Fruit fly (Drosophila melanogaster) whole organism, pupa: Measurements from ENCODE around the gene Dus4.

Experiments used
- CG10348 ChIP-seq: fragments of 200-800 bp; sonication (Bioruptor generic); IDR thresholded peaks from 2 replicates; pipeline ENCODE4 v1.3.6; 2022; ENCODE audit warnings: missing biosample characterization, missing genetic modification characterization
- CG12605 ChIP-seq: fragments of 200-800 bp; sonication (Bioruptor generic); IDR thresholded peaks from 2 replicates; pipeline ENCODE4 v1.3.6; 2022; ENCODE audit warnings: missing biosample characterization, missing genetic modification characterization
- CG13204 ChIP-seq: fragments of 200-800 bp; sonication (Bioruptor generic); optimal IDR thresholded peaks from 2 replicates; lab custom pipeline; 2018; ENCODE audit warnings: missing biosample characterization, mild to moderate bottlenecking, missing genetic modification characterization, moderate library complexity
- CG14655 ChIP-seq: fragments of 200-800 bp; sonication (Bioruptor generic); optimal IDR thresholded peaks from 3 replicates; lab custom pipeline; 2017; ENCODE audit warnings: mild to moderate bottlenecking, missing biosample characterization, missing genetic modification reagents, missing genetic modification characterization
- CG32121 ChIP-seq: fragments of 200-800 bp; sonication (Bioruptor generic); IDR thresholded peaks from 2 replicates; pipeline ENCODE4 v1.3.6; 2022; ENCODE audit warnings: missing biosample characterization, missing genetic modification characterization
- CG34367 ChIP-seq: fragments of 200-800 bp; sonication (Bioruptor generic); optimal IDR thresholded peaks from 2 replicates; lab custom pipeline; 2018; ENCODE audit warnings: missing biosample characterization, mild to moderate bottlenecking, missing genetic modification characterization
- CG4496 ChIP-seq: fragments of 200-800 bp; sonication (Bioruptor generic); IDR thresholded peaks from 3 replicates; pipeline ENCODE4 v1.3.6; 2022; ENCODE audit warnings: missing biosample characterization, missing genetic modification characterization
- CG8301 ChIP-seq: fragments of 200-800 bp; sonication (Bioruptor generic); optimal IDR thresholded peaks from 2 replicates; lab custom pipeline; 2018; ENCODE audit warnings: missing biosample characterization, mild to moderate bottlenecking, missing genetic modification characterization
- CG9948 ChIP-seq: fragments of 200-800 bp; sonication (Bioruptor generic); optimal IDR thresholded peaks from 2 replicates; lab custom pipeline; 2018; ENCODE audit warnings: missing biosample characterization, mild to moderate bottlenecking, missing genetic modification characterization, moderate library complexity
- EcR ChIP-seq: fragments of 200-800 bp; sonication (Bioruptor generic); optimal IDR thresholded peaks from 3 replicates; lab custom pipeline; 2019; ENCODE audit warnings: missing biosample characterization, missing genetic modification characterization, mild to moderate bottlenecking, moderate library complexity, missing genetic modification reagents
- Ets98B ChIP-seq: fragments of 200-800 bp; sonication (Bioruptor generic); IDR thresholded peaks from 2 replicates; pipeline ENCODE4 v1.3.6; 2022; ENCODE audit warnings: missing biosample characterization, missing genetic modification characterization
- Pif1A ChIP-seq: fragments of 200-800 bp; sonication (Bioruptor generic); optimal IDR thresholded peaks from 3 replicates; lab custom pipeline; 2016; ENCODE audit warnings: missing biosample characterization, missing genetic modification characterization
- Snoo ChIP-seq: fragments of 200-800 bp; sonication (Bioruptor generic); optimal IDR thresholded peaks from 3 replicates; lab custom pipeline; 2017; ENCODE audit warnings: missing biosample characterization, mild to moderate bottlenecking, missing genetic modification characterization, inconsistent platforms
- fd96Ca ChIP-seq: fragments of 200-800 bp; sonication (Bioruptor generic); IDR thresholded peaks from 3 replicates; pipeline ENCODE4 v1.3.6; 2022; ENCODE audit warnings: missing biosample characterization, missing genetic modification characterization

DNA sequence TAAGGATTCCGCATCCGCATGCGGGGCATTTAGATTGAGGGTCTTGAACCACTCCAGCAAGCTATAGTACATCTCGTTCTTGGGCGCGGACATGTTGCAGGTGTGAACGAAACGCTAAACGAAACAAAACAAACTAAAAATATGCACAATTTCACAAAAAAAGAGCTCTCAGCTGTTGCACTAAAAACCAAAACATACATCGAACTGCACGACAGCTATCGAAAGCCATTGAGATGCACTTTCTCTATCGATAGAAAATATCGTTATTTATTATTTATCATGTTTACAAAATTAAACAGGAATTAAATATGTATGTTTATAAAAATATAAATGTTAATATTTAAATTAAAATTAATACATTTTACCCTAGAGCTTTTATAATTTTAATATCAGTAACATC is 29.8 kb upstream of the Dus4 start, which contains the start of gene hook:
- TF ChIP-seq CG32121 (GFP tag; lab: Robert Waterston, UW) (no peak), CG8301 (tag; lab: Kevin White, UChicago) (no peak), CG34367 (tag; lab: Kevin White, UChicago) (no peak), CG12605 (no peak), CG13204 (GFP tag; lab: Kevin White, UChicago) (no peak), fd96Ca (no peak), Pif1A (no peak), Snoo (tag; lab: Kevin White, UChicago) (no peak), CG9948 (tag; lab: Kevin White, UChicago) (no peak), CG4496 (GFP tag; lab: Robert Waterston, UW) (no peak), Ets98B (GFP tag; lab: Robert Waterston, UW) (no peak), CG10348 (GFP tag; lab: Robert Waterston, UW) (no peak), EcR (no peak), CG14655 (GFP tag; lab: Kevin White, UChicago) (no peak)
